Fruit fly (Drosophila melanogaster) whole organism, embryonic: ENCODE measurements around the gene Rab14.

Experiments used
- Atf6 ChIP-seq: fragments of 200-800 bp; sonication (Bioruptor generic); IDR thresholded peaks from 2 replicates; pipeline ENCODE4 v1.3.6; 2022; ENCODE audit warnings: missing biosample characterization, missing genetic modification characterization
- Awh ChIP-seq: fragments of 200-800 bp; sonication (Bioruptor generic); IDR thresholded peaks from 2 replicates; pipeline ENCODE4, ENCODE4 v1.3.6; 2022; ENCODE audit warnings: missing biosample characterization, missing genetic modification characterization
- B-H1 ChIP-seq: fragments of 200-800 bp; sonication (Bioruptor generic); IDR thresholded peaks from 3 replicates; pipeline ENCODE4 v1.3.6; 2022; ENCODE audit warnings: missing biosample characterization, missing genetic modification characterization
- B-H2 ChIP-seq: fragments of 200-800 bp; sonication (Bioruptor generic); optimal IDR thresholded peaks from 2 replicates; lab custom pipeline; 2018; ENCODE audit warnings: missing biosample characterization, mild to moderate bottlenecking, missing genetic modification characterization
- BtbVII ChIP-seq: fragments of 200-800 bp; sonication (Bioruptor generic); optimal IDR thresholded peaks from 3 replicates; lab custom pipeline; 2017; ENCODE audit warnings: missing biosample characterization, mild to moderate bottlenecking, missing genetic modification characterization
- CG10543 ChIP-seq: fragments of 200-800 bp; sonication (Bioruptor generic); optimal IDR thresholded peaks from 3 replicates; lab custom pipeline; 2017; ENCODE audit warnings: missing biosample characterization, mild to moderate bottlenecking, missing genetic modification characterization, moderate library complexity
- CG13123 ChIP-seq: fragments of 200-800 bp; sonication (Bioruptor generic); optimal IDR thresholded peaks from 2 replicates; lab custom pipeline; 2016; ENCODE audit warnings: missing biosample characterization, missing genetic modification characterization
- CG14014 ChIP-seq: fragments of 200-800 bp; sonication (Bioruptor generic); IDR thresholded peaks from 2 replicates; pipeline ENCODE4 v1.3.6; 2022; ENCODE audit warnings: missing biosample characterization, missing genetic modification characterization
- CG14441 ChIP-seq: fragments of 200-800 bp; sonication (Bioruptor generic); IDR thresholded peaks from 2 replicates; pipeline ENCODE4 v1.3.6; 2022; ENCODE audit warnings: missing biosample characterization, missing genetic modification characterization
- CG15269 ChIP-seq: fragments of 200-800 bp; sonication (Bioruptor generic); optimal IDR thresholded peaks from 2 replicates; lab custom pipeline; 2018; ENCODE audit warnings: missing biosample characterization, mild to moderate bottlenecking, missing genetic modification characterization, moderate library complexity
- CG15479 ChIP-seq: fragments of 200-800 bp; sonication (Bioruptor generic); optimal IDR thresholded peaks from 3 replicates; lab custom pipeline; 2019; ENCODE audit warnings: missing biosample characterization, mild to moderate bottlenecking, missing genetic modification characterization, moderate library complexity
- CG31388 ChIP-seq: fragments of 200-800 bp; sonication (Bioruptor generic); optimal IDR thresholded peaks from 2 replicates; lab custom pipeline; 2016; ENCODE audit warnings: missing biosample characterization, missing genetic modification characterization
- CG32767 ChIP-seq: fragments of 200-800 bp; sonication (Bioruptor generic); IDR thresholded peaks from 2 replicates; pipeline ENCODE4 v1.3.6; 2022; ENCODE audit warnings: missing biosample characterization, missing genetic modification characterization
- CG34422 ChIP-seq: fragments of 200-800 bp; sonication (Bioruptor generic); IDR thresholded peaks from 3 replicates; pipeline ENCODE4 v1.3.6; 2022; ENCODE audit warnings: missing biosample characterization, missing genetic modification characterization
- CG5245 ChIP-seq: fragments of 200-800 bp; sonication (Bioruptor generic); optimal IDR thresholded peaks from 3 replicates; lab custom pipeline; 2016; ENCODE audit warnings: missing biosample characterization, missing genetic modification characterization
- Camta ChIP-seq: fragments of 200-800 bp; sonication (Bioruptor generic); optimal IDR thresholded peaks from 2 replicates; lab custom pipeline; 2016; ENCODE audit warnings: missing biosample characterization, missing genetic modification characterization
- D19A ChIP-seq: fragments of 200-800 bp; optimal IDR thresholded peaks from 3 replicates; lab custom pipeline; 2019; ENCODE audit warnings: missing biosample characterization, mild to moderate bottlenecking, missing genetic modification characterization, moderate library complexity
- Fer1 ChIP-seq: fragments of 200-800 bp; sonication (Bioruptor generic); optimal IDR thresholded peaks from 2 replicates; lab custom pipeline; 2017; ENCODE audit warnings: missing biosample characterization, mild to moderate bottlenecking, missing genetic modification characterization
- HHEX ChIP-seq: fragments of 200-800 bp; sonication (Bioruptor generic); optimal IDR thresholded peaks from 3 replicates; lab custom pipeline; 2017; ENCODE audit warnings: missing biosample characterization, mild to moderate bottlenecking, missing genetic modification characterization, missing genetic modification reagents
- HLH4C ChIP-seq: fragments of 200-800 bp; sonication (Bioruptor generic); IDR thresholded peaks from 3 replicates; pipeline ENCODE4 v1.3.6; 2022; ENCODE audit warnings: missing biosample characterization, missing genetic modification characterization; ENCODE audit not compliant: partially characterized antibody
- Hand ChIP-seq: fragments of 200-800 bp; sonication (Bioruptor generic); optimal IDR thresholded peaks from 2 replicates; lab custom pipeline; 2017; ENCODE audit warnings: mild to moderate bottlenecking, missing biosample characterization, missing genetic modification reagents, missing genetic modification characterization
- Hey ChIP-seq: fragments of 200-800 bp; sonication (Bioruptor generic); optimal IDR thresholded peaks from 3 replicates; lab custom pipeline; 2018; ENCODE audit warnings: missing biosample characterization, mild to moderate bottlenecking, missing genetic modification characterization
- Kr ChIP-seq: fragments of 200-800 bp; sonication (Bioruptor generic); optimal IDR thresholded peaks from 2 replicates; lab custom pipeline; 2017; ENCODE audit warnings: missing biosample characterization, mild to moderate bottlenecking, missing genetic modification characterization
- Max ChIP-seq: fragments of 200-800 bp; sonication (Bioruptor generic); optimal IDR thresholded peaks from 2 replicates; lab custom pipeline; 2016; ENCODE audit warnings: missing biosample characterization, mild to moderate bottlenecking, missing genetic modification characterization
- NC2β ChIP-seq: fragments of 200-800 bp; sonication (Bioruptor generic); optimal IDR thresholded peaks from 2 replicates; lab custom pipeline; 2016; ENCODE audit warnings: missing biosample characterization, missing genetic modification characterization
- Spps ChIP-seq: fragments of 200-800 bp; sonication (Bioruptor generic); optimal IDR thresholded peaks from 2 replicates; lab custom pipeline; 2018; ENCODE audit warnings: missing biosample characterization, mild to moderate bottlenecking, missing genetic modification characterization
- Trl ChIP-seq, 3 experiments: fragments of >200 bp in 2 of 3; fragments of 200-800 bp in 1 of 3; sonication (Bioruptor generic) in 1 of 3; optimal IDR thresholded peaks; 2 replicates in 1 of 3; 3 replicates in 2 of 3; lab custom pipeline; 2016 to 2017; ENCODE audit warnings: missing biosample characterization in 1 of 3, missing genetic modification characterization in 1 of 3
- YL-1 ChIP-seq: fragments of 200-800 bp; sonication (Bioruptor generic); optimal IDR thresholded peaks from 3 replicates; lab custom pipeline; 2017; ENCODE audit warnings: missing biosample characterization, mild to moderate bottlenecking, missing genetic modification characterization
- al ChIP-seq: fragments of 200-800 bp; sonication (Bioruptor generic); IDR thresholded peaks from 2 replicates; pipeline ENCODE4 v1.3.6; 2022; ENCODE audit warnings: missing biosample characterization, missing genetic modification characterization
- ash1 ChIP-seq: fragments of 200-800 bp; sonication (Bioruptor generic); optimal IDR thresholded peaks from 2 replicates; lab custom pipeline; 2018; ENCODE audit warnings: missing biosample characterization, mild to moderate bottlenecking, missing genetic modification characterization
- cwo ChIP-seq: fragments of 200-800 bp; sonication (Bioruptor generic); optimal IDR thresholded peaks from 3 replicates; lab custom pipeline; 2017; ENCODE audit warnings: missing biosample characterization, missing genetic modification characterization, mild to moderate bottlenecking, moderate library complexity, missing genetic modification reagents
- emc ChIP-seq: fragments of 200-800 bp; sonication (Bioruptor generic); optimal IDR thresholded peaks from 2 replicates; lab custom pipeline; 2016; ENCODE audit warnings: missing biosample characterization, missing genetic modification characterization
- eve ChIP-seq, 2 experiments: fragments of >200 bp; optimal IDR thresholded peaks; 2 replicates each; lab custom pipeline; 2017; ENCODE audit warnings: missing biosample characterization in 2 of 2, missing genetic modification characterization in 2 of 2
- exex ChIP-seq: fragments of 200-800 bp; sonication (Bioruptor generic); optimal IDR thresholded peaks from 4 replicates; lab custom pipeline; 2018; ENCODE audit warnings: missing biosample characterization, mild to moderate bottlenecking, missing genetic modification characterization, moderate library complexity
- fd96Cb ChIP-seq: fragments of 200-800 bp; sonication (Bioruptor generic); optimal IDR thresholded peaks from 2 replicates; lab custom pipeline; 2018; ENCODE audit warnings: missing biosample characterization, mild to moderate bottlenecking, missing genetic modification characterization, moderate library complexity
- gcm2 ChIP-seq: fragments of 200-800 bp; sonication (Bioruptor generic); optimal IDR thresholded peaks from 2 replicates; lab custom pipeline; 2016; ENCODE audit warnings: missing biosample characterization, missing genetic modification characterization
- grau ChIP-seq: fragments of 200-800 bp; optimal IDR thresholded peaks from 3 replicates; lab custom pipeline; 2019; ENCODE audit warnings: missing biosample characterization, mild to moderate bottlenecking, missing genetic modification characterization, moderate library complexity
- gsb-n ChIP-seq: fragments of 200-800 bp; sonication (Bioruptor generic); optimal IDR thresholded peaks from 3 replicates; lab custom pipeline; 2018; ENCODE audit warnings: missing biosample characterization, mild to moderate bottlenecking, missing genetic modification characterization
- kay ChIP-seq: fragments of 200-800 bp; sonication (Bioruptor generic); optimal IDR thresholded peaks from 2 replicates; lab custom pipeline; 2016; ENCODE audit warnings: missing biosample characterization, missing genetic modification characterization
- lab ChIP-seq: fragments of 200-800 bp; sonication (Bioruptor generic); optimal IDR thresholded peaks from 3 replicates; lab custom pipeline; 2017; ENCODE audit warnings: missing biosample characterization, missing genetic modification characterization, mild to moderate bottlenecking, moderate library complexity, missing genetic modification reagents
- luna ChIP-seq: fragments of 200-800 bp; sonication (Bioruptor generic); optimal IDR thresholded peaks from 2 replicates; lab custom pipeline; 2016; ENCODE audit warnings: missing biosample characterization, missing genetic modification characterization
- nom ChIP-seq: fragments of 200-800 bp; sonication (Bioruptor generic); optimal IDR thresholded peaks from 2 replicates; lab custom pipeline; 2017; ENCODE audit warnings: missing biosample characterization, missing genetic modification characterization, mild to moderate bottlenecking, moderate library complexity, missing genetic modification reagents
- sens-2 ChIP-seq: fragments of 200-800 bp; sonication (Bioruptor generic); IDR thresholded peaks from 2 replicates; pipeline ENCODE4 v1.3.6; 2022; ENCODE audit warnings: missing biosample characterization, missing genetic modification characterization
- ssp ChIP-seq: fragments of 200-800 bp; sonication (Bioruptor generic); IDR thresholded peaks from 2 replicates; pipeline ENCODE4 v1.3.6; 2022; ENCODE audit warnings: missing biosample characterization, missing genetic modification characterization
- toy ChIP-seq: fragments of 200-800 bp; sonication (Bioruptor generic); IDR thresholded peaks from 2 replicates; pipeline ENCODE4 v1.3.6; 2022; ENCODE audit warnings: missing biosample characterization, missing genetic modification characterization
- ttk ChIP-seq: fragments of 200-800 bp; sonication (Bioruptor generic); IDR thresholded peaks from 2 replicates; pipeline ENCODE4 v2.1.2; 2022; ENCODE audit warnings: missing biosample characterization, missing genetic modification characterization
- tx ChIP-seq: fragments of 200-800 bp; sonication (Bioruptor generic); optimal IDR thresholded peaks from 2 replicates; lab custom pipeline; 2016; ENCODE audit warnings: missing biosample characterization, missing genetic modification characterization

Rab14 gene

DNA sequence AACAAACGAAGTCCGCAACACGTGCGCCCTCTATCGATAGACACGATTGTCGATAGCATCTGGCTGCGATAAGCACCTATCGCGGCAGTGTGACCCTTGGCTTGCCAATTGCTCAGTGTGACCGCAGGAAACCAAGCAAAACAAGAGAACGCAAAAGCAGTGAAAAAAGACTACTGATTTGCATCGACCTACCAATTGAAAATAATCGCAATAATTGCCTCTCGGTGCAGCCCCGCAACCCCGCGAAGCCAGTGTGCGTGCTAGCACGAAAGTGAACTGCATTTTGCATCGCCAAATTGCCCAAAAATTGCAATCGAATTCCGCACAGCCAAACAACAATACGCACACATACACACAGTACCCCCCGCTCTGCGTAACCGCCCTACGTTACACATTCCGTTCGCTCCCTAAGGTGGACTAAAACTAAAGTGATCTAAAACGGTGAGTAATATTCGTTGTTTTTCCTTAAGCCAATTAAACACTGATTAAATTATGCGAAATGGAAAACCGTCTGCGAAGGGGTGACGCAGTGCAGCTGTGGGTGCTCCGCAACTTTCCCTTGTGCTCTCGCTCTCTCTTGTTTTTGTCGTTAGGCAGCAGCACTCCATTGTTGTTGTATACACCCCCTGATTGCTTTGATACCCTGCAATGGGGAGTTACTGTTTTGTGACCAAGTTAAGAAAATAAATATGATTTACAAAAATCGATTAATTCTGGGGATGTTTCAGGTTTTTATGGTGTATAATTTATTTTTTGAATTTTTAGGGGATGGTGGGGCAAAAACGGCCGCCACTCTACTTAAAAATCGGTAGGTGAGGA is at the start of gene Rab14 (continued):
- peak; percentile 59 for TF ChIP-seq ash1 (GFP tag; lab: Kevin White, UChicago)
- peak; percentile 98 for TF ChIP-seq D19A
- TF ChIP-seq nom (GFP tag; lab: Kevin White, UChicago) = peak; percentile 44
- peak; percentile 95 for TF ChIP-seq Max (GFP tag; lab: Kevin White, UChicago)
- peak; percentile 97 for TF ChIP-seq YL-1
- TF ChIP-seq eve (GFP tag; optimal IDR thresholded peaks at IDR 0.05; lab: Kevin White, UChicago) = no peak
- TF ChIP-seq exex (tag; lab: Kevin White, UChicago) = peak; percentile 48
- peak; percentile 90 for TF ChIP-seq CG15269
- peak; percentile 87 for TF ChIP-seq Atf6 (GFP tag; lab: Robert Waterston, UW)
- peak; percentile 48 for TF ChIP-seq CG5245
- peak; percentile 70 for TF ChIP-seq Hand
- TF ChIP-seq Hey (tag; lab: Kevin White, UChicago) = no peak
- peak; percentile 89 for TF ChIP-seq CG14014 (GFP tag; lab: Robert Waterston, UW)
- peak; percentile 69 for TF ChIP-seq al (GFP tag; lab: Robert Waterston, UW)
- TF ChIP-seq emc (GFP tag; lab: Kevin White, UChicago) = no peak
- peak in 1 of 2 experiments; percentile 66 for TF ChIP-seq Trl (optimal IDR thresholded peaks at IDR 0.05; lab: Kevin White, UChicago)
- TF ChIP-seq Trl (GFP tag; optimal IDR thresholded peaks at IDR 0.05; lab: Kevin White, UChicago) = peak; percentile 72
- TF ChIP-seq grau (tag; lab: Kevin White, UChicago) = peak; percentile 84
- peak; percentile 82 for TF ChIP-seq Fer1 (GFP tag; lab: Kevin White, UChicago)
- TF ChIP-seq ssp = peak; percentile 24; the same call in 1 of the 2 replicates
- TF ChIP-seq CG15479 = peak; percentile 48
- no peak for TF ChIP-seq CG13123
- TF ChIP-seq gsb-n (tag; lab: Kevin White, UChicago) = peak; percentile 63
- peak; percentile 91 for TF ChIP-seq ttk (GFP tag; lab: Robert Waterston, UW)
- peak; percentile 30 for TF ChIP-seq gcm2
- TF ChIP-seq Spps (tag; lab: Kevin White, UChicago) = peak; percentile 31
- no peak for TF ChIP-seq CG31388 (GFP tag; lab: Kevin White, UChicago)
- TF ChIP-seq cwo (GFP tag; lab: Kevin White, UChicago) = peak; percentile 79
- TF ChIP-seq sens-2 (GFP tag; lab: Robert Waterston, UW) = peak; percentile 71
- peak; percentile 70 for TF ChIP-seq fd96Cb (tag; lab: Kevin White, UChicago)
- TF ChIP-seq toy (GFP tag; lab: Robert Waterston, UW) = no peak
- peak; percentile 35 for TF ChIP-seq Kr
- TF ChIP-seq Camta (GFP tag; lab: Kevin White, UChicago) = no peak
- peak; percentile 4 for TF ChIP-seq luna (GFP tag; lab: Kevin White, UChicago)
- peak; percentile 44 for TF ChIP-seq NC2β
- peak; percentile 83 for TF ChIP-seq Awh (GFP tag; lab: Robert Waterston, UW)
- TF ChIP-seq HLH4C (GFP tag; lab: Robert Waterston, UW) = peak; percentile 86
- peak; percentile 89 for TF ChIP-seq lab (GFP tag; lab: Kevin White, UChicago)
- peak; percentile 64 for TF ChIP-seq CG32767 (GFP tag; lab: Robert Waterston, UW)
- peak; percentile 72 for TF ChIP-seq CG14441 (GFP tag; lab: Robert Waterston, UW)
- TF ChIP-seq BtbVII = peak; percentile 77
- TF ChIP-seq B-H1 = peak; percentile 68
- TF ChIP-seq HHEX (GFP tag; lab: Kevin White, UChicago) = peak; percentile 81
- TF ChIP-seq kay (GFP tag; lab: Kevin White, UChicago) = peak; percentile 75
- TF ChIP-seq tx (GFP tag; lab: Kevin White, UChicago) = peak; percentile 60
- peak; percentile 75 for TF ChIP-seq B-H2 (GFP tag; lab: Kevin White, UChicago)
- peak; percentile 90 for TF ChIP-seq CG34422 (GFP tag; lab: Robert Waterston, UW)
- TF ChIP-seq CG10543 (GFP tag; lab: Kevin White, UChicago) = peak; percentile 65
